Worm (Caenorhabditis elegans): ENCODE results near the gene F10E7.1.

DNA sequence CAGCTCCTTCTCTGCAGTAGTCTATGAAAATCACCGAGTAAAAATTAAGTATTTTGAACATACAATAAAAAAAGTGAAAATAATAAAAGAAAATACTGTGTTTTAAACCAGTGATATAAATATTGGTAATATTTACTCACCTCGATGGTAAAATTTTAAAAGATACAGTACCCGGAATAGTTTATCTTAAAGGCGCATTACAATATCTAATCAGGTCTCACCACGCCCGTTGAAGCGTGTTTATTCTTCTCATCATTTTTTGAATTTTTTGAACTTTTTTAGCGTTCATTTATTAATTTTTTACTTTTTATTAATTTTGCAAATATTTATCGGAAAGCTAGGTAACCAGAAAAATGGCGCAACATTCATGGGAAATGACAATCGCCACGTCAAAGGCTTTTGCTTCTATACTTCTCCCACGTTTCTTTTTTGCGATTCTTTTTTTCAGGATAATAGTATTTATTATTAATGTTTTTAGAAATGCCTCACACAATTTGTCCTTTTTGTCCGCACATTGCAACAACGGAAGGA, 4.7 kb upstream of the F10E7.1 start, which contains the start of gene F10E7.2:
- TF ChIP-seq nhr-12 (tag; optimal IDR thresholded peaks at IDR 0.05) (no peak), nhr-25 (tag; optimal IDR thresholded peaks at IDR 0.05) (no peak), egl-27 (tag; optimal IDR thresholded peaks at IDR 0.05) (no peak), lin-11 (tag; optimal IDR thresholded peaks at IDR 0.05) (no peak)

All from whole organism, L2 larva.